Fruit fly (Drosophila melanogaster) S2 (cell line): Measurements from ENCODE around the gene nuf.

Source experiments
- CG8478 ChIP-seq: fragments of >200 bp; optimal IDR thresholded peaks from 2 replicates; lab custom pipeline; 2018
- CTCF ChIP-seq, 2 experiments: fragments of >200 bp; optimal IDR thresholded peaks; 2 replicates each; lab custom pipeline; 2018

dm6 chr3L:14178520-14178919, 12.2 kb upstream of the nuf start, which contains the start of gene D:
- TF ChIP-seq CTCF (optimal IDR thresholded peaks at IDR 0.05; lab: Kevin White, UChicago) (no peak), CG8478 (lab: Kevin White, UChicago) (no peak)
